Fruit fly (Drosophila melanogaster): Measurements from ENCODE around the gene RhoGAP68F.
A peak's percentile ranks its signal among the peaks of the same experiment; 100 is the strongest.

RhoGAP68F gene

dm6 chr3L:12136630-12137029, 2.0 kb upstream of the RhoGAP68F start, which contains the start of the genes CG5645 and Atg12 (continued):
- TF ChIP-seq MBD-R2 (GFP tag; IDR thresholded peaks at IDR 0.05) (peak; percentile 78), hkb (optimal IDR thresholded peaks at IDR 0.05) (no peak), hkb (GFP tag; IDR thresholded peaks at IDR 0.05) (peak; percentile 61; the same call in 1 of the 2 replicates), Hr51 (GFP tag; optimal IDR thresholded peaks at IDR 0.05) (peak in 1 of 2 experiments; percentile 39), CG32532 (GFP tag; IDR thresholded peaks at IDR 0.05) (peak; percentile 74; the same call in 1 of the 2 replicates), lbe (GFP tag; optimal IDR thresholded peaks at IDR 0.05) (peak; percentile 33), Sry-δ (GFP tag; optimal IDR thresholded peaks at IDR 0.05) (peak; percentile 85), lilli (GFP tag; optimal IDR thresholded peaks at IDR 0.05) (peak; percentile 43), bab2 (GFP tag; optimal IDR thresholded peaks at IDR 0.05) (peak; percentile 20), CG13123 (GFP tag; optimal IDR thresholded peaks at IDR 0.05) (no peak), Fer3 (tag; optimal IDR thresholded peaks at IDR 0.05) (peak; percentile 64), Abd-B (GFP tag; optimal IDR thresholded peaks at IDR 0.05) (peak; percentile 70), CG11560 (tag; IDR thresholded peaks at IDR 0.05) (no peak), Ada2b (GFP tag; IDR thresholded peaks at IDR 0.05) (peak; percentile 59; the same call in 1 of the 2 replicates), CG12104 (GFP tag; optimal IDR thresholded peaks at IDR 0.05) (peak; percentile 39), Ets97D (GFP tag; optimal IDR thresholded peaks at IDR 0.05) (peak; percentile 2), CG6254 (GFP tag; optimal IDR thresholded peaks at IDR 0.05) (peak; percentile 17), her (GFP tag; optimal IDR thresholded peaks at IDR 0.05) (no peak), CG18011 (GFP tag; optimal IDR thresholded peaks at IDR 0.05) (peak; percentile 10), HLH3B (GFP tag; IDR thresholded peaks at IDR 0.05) (peak; percentile 66), Lpt (GFP tag; optimal IDR thresholded peaks at IDR 0.05) (no peak), stwl (tag; optimal IDR thresholded peaks at IDR 0.05) (peak; percentile 56), CG10147 (GFP tag; optimal IDR thresholded peaks at IDR 0.05) (peak; percentile 10), hb (GFP tag; IDR thresholded peaks at IDR 0.05; ENCODE audit: partially characterized antibody) (no peak), YL-1 (GFP tag; optimal IDR thresholded peaks at IDR 0.05) (peak; percentile 22), danr (GFP tag; IDR thresholded peaks at IDR 0.05) (no peak), CG18619 (GFP tag; optimal IDR thresholded peaks at IDR 0.05) (no peak), tna (GFP tag; IDR thresholded peaks at IDR 0.05; ENCODE audit: partially characterized antibody) (peak; percentile 67; the same call in 1 of the 2 replicates), row (GFP tag; IDR thresholded peaks at IDR 0.05) (peak; percentile 88), sug (tag; optimal IDR thresholded peaks at IDR 0.05) (peak; percentile 64), jumu (GFP tag; optimal IDR thresholded peaks at IDR 0.05) (no peak), mam (GFP tag; optimal IDR thresholded peaks at IDR 0.05) (no peak), CG34224 (GFP tag; IDR thresholded peaks at IDR 0.05; ENCODE audit: partially characterized antibody) (peak; percentile 82), Drgx (GFP tag; IDR thresholded peaks at IDR 0.05) (no peak), CG30403 (GFP tag; optimal IDR thresholded peaks at IDR 0.05) (peak; percentile 77), CG15479 (GFP tag; optimal IDR thresholded peaks at IDR 0.05) (no peak), PHDP (tag; optimal IDR thresholded peaks at IDR 0.05) (peak; percentile 54), Adf1 (GFP tag; IDR thresholded peaks at IDR 0.05) (no peak), eyg (GFP tag; optimal IDR thresholded peaks at IDR 0.05) (no peak), CG17829 (tag; optimal IDR thresholded peaks at IDR 0.05) (peak; percentile 85), vnd (GFP tag; IDR thresholded peaks at IDR 0.05; ENCODE audit: partially characterized antibody) (peak; percentile 74), vvl (GFP tag; IDR thresholded peaks at IDR 0.05) (peak; percentile 89), CG13287 (GFP tag; IDR thresholded peaks at IDR 0.05; ENCODE audit: partially characterized antibody) (peak; percentile 93), Hmr (GFP tag; optimal IDR thresholded peaks at IDR 0.05) (peak; percentile 44), sens (GFP tag) (peak; percentile 78), Dref (GFP tag; IDR thresholded peaks at IDR 0.05) (peak; percentile 61), CG4854 (GFP tag; optimal IDR thresholded peaks at IDR 0.05) (peak; percentile 41), gem (tag; optimal IDR thresholded peaks at IDR 0.05) (peak; percentile 84), Gug (GFP tag; IDR thresholded peaks at IDR 0.05) (0 out of 4 replicates have a peak, but pooled peaks have one; percentile 14), fd3F (GFP tag; optimal IDR thresholded peaks at IDR 0.05) (peak; percentile 8), fd96Cb (tag; optimal IDR thresholded peaks at IDR 0.05) (peak; percentile 62)

Data from whole organism, embryonic.